Worm (Caenorhabditis elegans) whole organism, mixed stage, embryonic: ENCODE data around the gene K02E7.11.

Source experiments
- M03D4.4 ChIP-seq: sonication (generic microtip); optimal IDR thresholded peaks from 2 replicates; lab custom pipeline; 2017; ENCODE audit warnings: mild to moderate bottlenecking, missing genetic modification characterization, missing compliant biosample characterization
- bed-3 ChIP-seq: fragments of 200-800 bp; sonication (Bioruptor generic); optimal IDR thresholded peaks from 3 replicates; lab custom pipeline; 2018; ENCODE audit warnings: mild to moderate bottlenecking, missing genetic modification characterization, moderate library complexity, missing compliant biosample characterization
- blmp-1 ChIP-seq: fragments of 150-350 bp; optimal IDR thresholded peaks from 2 replicates; lab custom pipeline; 2014; ENCODE audit warnings: missing biosample characterization, missing genetic modification characterization
- ceh-39 ChIP-seq: fragments of 150-350 bp; optimal IDR thresholded peaks from 2 replicates; lab custom pipeline; 2014; ENCODE audit warnings: missing biosample characterization, missing genetic modification characterization
- ceh-43 ChIP-seq: fragments of 200-800 bp; sonication (Bioruptor generic); optimal IDR thresholded peaks from 2 replicates; lab custom pipeline; 2018; ENCODE audit warnings: mild to moderate bottlenecking, missing genetic modification characterization, moderate library complexity, missing compliant biosample characterization
- ceh-83 ChIP-seq: fragments of 200-800 bp; sonication (Bioruptor generic); optimal IDR thresholded peaks from 2 replicates; lab custom pipeline; 2018; ENCODE audit warnings: mild to moderate bottlenecking, missing genetic modification characterization, missing compliant biosample characterization
- ces-1 ChIP-seq: fragments of 150-350 bp; optimal IDR thresholded peaks from 2 replicates; lab custom pipeline; 2014; ENCODE audit warnings: missing biosample characterization, missing genetic modification reagents, missing genetic modification characterization
- drap-1 ChIP-seq: fragments of 200-800 bp; sonication (Bioruptor generic); optimal IDR thresholded peaks from 3 replicates; lab custom pipeline; 2018; ENCODE audit warnings: mild to moderate bottlenecking, missing genetic modification characterization, missing compliant biosample characterization
- ham-2 ChIP-seq: fragments of 200-800 bp; sonication (Bioruptor generic); optimal IDR thresholded peaks from 2 replicates; lab custom pipeline; 2018; ENCODE audit warnings: mild to moderate bottlenecking, missing genetic modification characterization, missing compliant biosample characterization
- hlh-1 ChIP-seq: fragments of 150-350 bp; optimal IDR thresholded peaks from 2 replicates; lab custom pipeline; 2014; ENCODE audit warnings: missing biosample characterization, missing genetic modification reagents, missing genetic modification characterization
- lin-13 ChIP-seq: fragments of 150-350 bp; optimal IDR thresholded peaks from 2 replicates; lab custom pipeline; 2014; ENCODE audit warnings: missing biosample characterization, missing genetic modification characterization
- lin-32 ChIP-seq: fragments of 200-800 bp; sonication (Bioruptor generic); optimal IDR thresholded peaks from 2 replicates; lab custom pipeline; 2018; ENCODE audit warnings: mild to moderate bottlenecking, missing genetic modification characterization, missing compliant biosample characterization
- mab-5 ChIP-seq: fragments of 150-350 bp; optimal IDR thresholded peaks from 2 replicates; lab custom pipeline; 2014; ENCODE audit warnings: missing biosample characterization, missing genetic modification characterization
- mls-2 ChIP-seq: sonication (generic microtip); optimal IDR thresholded peaks from 2 replicates; lab custom pipeline; 2016; ENCODE audit warnings: mild to moderate bottlenecking, missing genetic modification characterization, moderate library complexity, missing compliant biosample characterization
- nhr-12 ChIP-seq: fragments of 150-350 bp; optimal IDR thresholded peaks from 2 replicates; lab custom pipeline; 2014; ENCODE audit warnings: missing biosample characterization, missing genetic modification characterization
- nhr-2 ChIP-seq: fragments of 150-350 bp; optimal IDR thresholded peaks from 2 replicates; lab custom pipeline; 2014; ENCODE audit warnings: missing biosample characterization, missing genetic modification characterization
- nhr-237 ChIP-seq: fragments of 150-350 bp; optimal IDR thresholded peaks from 2 replicates; lab custom pipeline; 2014; ENCODE audit warnings: missing biosample characterization, missing genetic modification characterization
- nhr-28 ChIP-seq: fragments of 150-350 bp; optimal IDR thresholded peaks from 2 replicates; lab custom pipeline; 2014; ENCODE audit warnings: missing biosample characterization, missing genetic modification characterization
- nhr-76 ChIP-seq: sonication (generic microtip); optimal IDR thresholded peaks from 2 replicates; lab custom pipeline; 2017; ENCODE audit warnings: missing biosample characterization, missing genetic modification characterization
- sem-2 ChIP-seq: fragments of 200-800 bp; sonication (Bioruptor generic); optimal IDR thresholded peaks from 2 replicates; lab custom pipeline; 2018; ENCODE audit warnings: mild to moderate bottlenecking, missing genetic modification characterization, missing compliant biosample characterization
- snpc-4 ChIP-seq: fragments of 150-350 bp; optimal IDR thresholded peaks from 2 replicates; lab custom pipeline; 2014; ENCODE audit warnings: missing biosample characterization, missing genetic modification characterization
- sptf-1 ChIP-seq: sonication (generic microtip); optimal IDR thresholded peaks from 2 replicates; lab custom pipeline; 2017; ENCODE audit warnings: mild to moderate bottlenecking, missing genetic modification characterization, moderate library complexity, missing compliant biosample characterization
- unc-62 ChIP-seq: fragments of 150-350 bp; optimal IDR thresholded peaks from 2 replicates; lab custom pipeline; 2014; ENCODE audit warnings: missing biosample characterization, missing genetic modification reagents, missing genetic modification characterization
- zip-8 ChIP-seq: fragments of 150-350 bp; optimal IDR thresholded peaks from 2 replicates; lab custom pipeline; 2014; ENCODE audit warnings: missing biosample characterization, missing genetic modification characterization
- ztf-11 ChIP-seq: fragments of 150-350 bp; optimal IDR thresholded peaks from 2 replicates; lab custom pipeline; 2014; ENCODE audit warnings: missing biosample characterization, missing genetic modification characterization

Gene K02E7.11

DNA sequence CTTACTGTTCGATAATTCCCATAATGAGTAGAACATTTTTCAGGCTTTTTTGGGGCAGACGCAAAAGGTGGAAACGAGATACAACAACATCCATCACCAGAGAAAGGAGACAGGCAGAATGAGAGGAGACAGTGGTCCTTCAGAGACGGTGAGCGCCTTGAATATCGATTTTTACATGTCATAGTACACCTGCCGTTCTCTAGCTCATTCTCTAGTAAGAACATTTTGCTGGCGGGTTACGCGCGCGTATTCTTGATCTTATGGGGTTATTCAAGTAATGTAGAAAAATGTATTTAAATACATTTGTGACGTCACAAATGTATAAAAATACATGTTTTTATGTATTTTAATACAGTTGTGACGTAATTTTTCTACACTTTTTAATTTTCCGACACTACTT is 31.4 kb downstream of the K02E7.11 start, which contains the start of gene fbxb-45:
Gene fbxb-45 (minus strand): TSS at position 101 of the 400 bp plus-strand sequence.
- TF ChIP-seq zip-8 (tag; lab: Kevin White, UChicago) = peak; percentile 84

DNA sequence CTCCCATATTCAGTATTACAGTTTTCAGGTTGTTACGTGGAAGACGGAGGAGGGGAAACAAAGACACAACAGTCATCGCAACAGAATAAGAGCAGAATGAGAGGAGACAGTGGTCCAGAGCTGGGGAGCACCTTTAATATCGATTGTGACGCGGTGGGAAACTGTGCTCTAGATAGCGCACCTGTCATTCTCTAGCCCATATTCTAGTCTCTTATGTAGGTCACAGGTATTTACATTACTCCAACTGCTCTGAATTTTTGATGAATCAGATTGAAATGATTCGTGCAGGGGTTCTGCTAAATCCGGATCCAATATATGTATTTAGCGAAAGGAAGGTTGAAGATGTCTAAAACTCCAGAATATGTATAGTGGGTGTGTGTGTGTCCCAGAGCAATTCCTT is 33.1 kb downstream of the K02E7.11 start, which contains the start of gene fbxb-41:
Gene fbxb-41 (minus strand): TSS at position 101 of the 400 bp plus-strand sequence.
- TF ChIP-seq unc-62 (GFP tag; lab: Kevin White, UChicago) (no peak), ceh-43 (GFP tag; lab: Kevin White, UChicago) (no peak), drap-1 (GFP tag; lab: Kevin White, UChicago) (no peak), mab-5 (tag; lab: Kevin White, UChicago) (no peak), hlh-1 (tag; lab: Kevin White, UChicago) (peak; percentile 4), nhr-237 (tag; lab: Kevin White, UChicago) (no peak), ceh-39 (tag; lab: Kevin White, UChicago) (peak; percentile 53)

ce11 chrII:1040464-1040863 is 34.9 kb downstream of the K02E7.11 start, which contains the start of gene fbxb-39:
fbxb-39 (minus strand) TSS chrII:1040564.
- TF ChIP-seq mls-2 (tag; lab: Kevin White, UChicago) (no peak), sptf-1 (tag; lab: Kevin White, UChicago) (no peak), bed-3 (GFP tag; lab: Kevin White, UChicago) (no peak), mab-5 (tag; lab: Kevin White, UChicago) (no peak), zip-8 (tag; lab: Kevin White, UChicago) (no peak), ceh-83 (GFP tag; lab: Kevin White, UChicago) (no peak), nhr-12 (tag; lab: Kevin White, UChicago) (no peak), lin-32 (GFP tag; lab: Kevin White, UChicago) (no peak), nhr-28 (tag; lab: Kevin White, UChicago) (no peak), ztf-11 (tag; lab: Kevin White, UChicago) (no peak), nhr-76 (tag; lab: Kevin White, UChicago) (no peak), snpc-4 (tag; lab: Kevin White, UChicago) (no peak), M03D4.4 (tag; lab: Kevin White, UChicago) (no peak)

- TF ChIP-seq mls-2 (tag; lab: Kevin White, UChicago) (no peak), ces-1 (GFP tag; lab: Kevin White, UChicago) (no peak), ham-2 (GFP tag; lab: Kevin White, UChicago) (no peak), nhr-28 (tag; lab: Kevin White, UChicago) (no peak), lin-13 (tag; lab: Kevin White, UChicago) (no peak), zip-8 (tag; lab: Kevin White, UChicago) (no peak), snpc-4 (tag; lab: Kevin White, UChicago) (no peak), nhr-76 (tag; lab: Kevin White, UChicago) (no peak), sem-2 (no peak), ceh-43 (GFP tag; lab: Kevin White, UChicago) (no peak), blmp-1 (no peak), nhr-12 (tag; lab: Kevin White, UChicago) (no peak), unc-62 (GFP tag; lab: Kevin White, UChicago) (no peak), ceh-39 (tag; lab: Kevin White, UChicago) (no peak), ceh-83 (GFP tag; lab: Kevin White, UChicago) (no peak), bed-3 (GFP tag; lab: Kevin White, UChicago) (no peak), lin-32 (GFP tag; lab: Kevin White, UChicago) (no peak), nhr-237 (tag; lab: Kevin White, UChicago) (no peak)
Observed at ce11 chrII:1028602-1029001, 46.7 kb downstream of the K02E7.11 start, which contains the start of gene math-34. math-34 (plus strand) TSS chrII:1028972.

ce11 chrII:1026670-1027069 is 48.7 kb downstream of the K02E7.11 start, which contains the start of gene M01D1.12:
M01D1.12 (plus strand) TSS chrII:1026970.
- no peak for TF ChIP-seq ham-2 (GFP tag; lab: Kevin White, UChicago)
- no peak for TF ChIP-seq nhr-2 (tag; lab: Kevin White, UChicago)
